Worm (Caenorhabditis elegans): ENCODE results near the gene flp-20.

The flp-20 gene

DNA sequence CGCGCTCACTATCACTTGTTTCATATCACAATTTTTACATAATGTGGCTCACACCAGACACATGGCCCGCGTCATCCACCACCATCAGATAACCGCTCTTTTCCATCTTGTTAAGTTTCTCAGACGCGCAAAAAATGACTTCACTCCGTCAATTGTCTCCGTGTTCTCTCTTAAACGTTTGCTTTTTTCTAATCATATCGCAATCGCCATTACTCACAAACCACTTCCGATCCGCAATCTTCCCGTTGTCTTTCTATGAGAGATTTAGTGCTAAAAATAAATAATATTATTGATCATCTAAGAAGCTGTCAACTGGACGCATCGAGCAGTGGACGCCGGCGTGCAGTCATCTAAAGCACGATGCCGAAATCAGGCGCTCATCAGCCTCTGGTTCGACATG lies 46.3 kb downstream of the flp-20 start, which contains the start of gene tmc-2:
tmc-2 (plus strand) TSS at position 301 of the 400 bp plus-strand sequence.
- TF ChIP-seq ztf-4 (tag; optimal IDR thresholded peaks at IDR 0.05) (no peak), nhr-28 (tag; optimal IDR thresholded peaks at IDR 0.05) (no peak), nfya-1 (tag; optimal IDR thresholded peaks at IDR 0.05; ENCODE audit: insufficient read depth) (no peak), zag-1 (tag; optimal IDR thresholded peaks at IDR 0.05) (no peak), ceh-9 (tag; optimal IDR thresholded peaks at IDR 0.05) (no peak)

DNA sequence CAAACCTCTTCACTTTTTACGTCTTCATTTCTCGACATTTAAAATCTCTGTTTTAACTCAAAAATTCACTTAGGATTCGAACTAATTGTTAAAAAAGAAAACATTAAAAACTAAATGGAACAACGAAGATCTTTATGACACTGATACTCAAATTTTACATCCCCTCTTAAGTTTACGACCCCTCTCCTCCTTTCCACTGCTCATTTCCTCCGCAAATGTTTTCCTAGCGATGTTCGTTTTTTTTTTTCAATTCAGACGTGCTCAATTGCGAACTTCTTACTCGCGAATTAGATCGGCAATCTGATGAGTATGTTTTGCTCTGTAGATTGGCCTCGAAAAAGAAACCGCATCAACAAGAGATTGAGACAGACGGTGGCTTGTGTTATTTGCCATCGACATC lies 46.9 kb downstream of the flp-20 start:
- TF ChIP-seq lin-15B (tag; optimal IDR thresholded peaks at IDR 0.05) = no peak
- no peak for TF ChIP-seq mml-1 (tag; optimal IDR thresholded peaks at IDR 0.05)
- no peak for TF ChIP-seq R02D3.7 (tag; optimal IDR thresholded peaks at IDR 0.05)
- no peak for TF ChIP-seq ztf-11 (tag; optimal IDR thresholded peaks at IDR 0.05)
- TF ChIP-seq pqm-1 (tag; optimal IDR thresholded peaks at IDR 0.05) = no peak
- TF ChIP-seq unc-39 (tag; optimal IDR thresholded peaks at IDR 0.05) = no peak
- TF ChIP-seq egl-27 (tag; optimal IDR thresholded peaks at IDR 0.05) = no peak
- no peak for TF ChIP-seq nhr-43 (tag; optimal IDR thresholded peaks at IDR 0.05; ENCODE audit: poor library complexity, severe bottlenecking)
- no peak for TF ChIP-seq sea-2 (GFP tag; optimal IDR thresholded peaks at IDR 0.05)
- no peak for TF ChIP-seq elt-1 (tag; optimal IDR thresholded peaks at IDR 0.05)
- TF ChIP-seq lin-39 (tag; optimal IDR thresholded peaks at IDR 0.05) = no peak
- TF ChIP-seq egl-5 (tag; optimal IDR thresholded peaks at IDR 0.05) = no peak
- no peak for TF ChIP-seq elt-2 (tag; optimal IDR thresholded peaks at IDR 0.05)
- TF ChIP-seq snpc-4 (tag; optimal IDR thresholded peaks at IDR 0.05) = no peak
- TF ChIP-seq tbx-2 (tag; optimal IDR thresholded peaks at IDR 0.05) = no peak
- no peak for TF ChIP-seq pha-4 (tag; optimal IDR thresholded peaks at IDR 0.05)

DNA sequence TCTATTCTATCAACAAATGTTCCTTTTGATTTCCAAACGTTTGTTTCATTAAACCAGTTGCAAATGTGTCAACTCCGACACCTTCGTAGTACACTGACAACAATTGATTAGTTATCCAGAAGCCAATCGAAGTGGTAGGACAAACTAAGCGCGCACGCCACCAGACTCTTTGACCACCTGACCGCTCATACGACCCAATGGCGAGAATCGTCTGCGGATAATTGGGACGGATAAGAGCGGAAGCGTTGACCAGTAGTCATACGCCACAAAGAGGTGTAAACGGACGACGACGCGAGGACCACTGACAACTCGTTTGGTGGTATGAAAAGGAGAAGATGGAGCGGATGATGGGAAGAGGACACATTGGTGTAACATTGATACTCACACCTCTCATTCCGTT lies 49.3 kb downstream of the flp-20 start:
- TF ChIP-seq hmg-11 (tag; optimal IDR thresholded peaks at IDR 0.05) (no peak), nfya-1 (tag; optimal IDR thresholded peaks at IDR 0.05; ENCODE audit: insufficient read depth) (peak; percentile 45)
